Fruit fly (Drosophila melanogaster): ENCODE data around the gene Nhe3.

The Nhe3 gene

dm6 chr2L:6701409-6702199, 17.4 kb upstream of the Nhe3 start:
- TF ChIP-seq EcR (GFP tag; optimal IDR thresholded peaks at IDR 0.05) (no peak), usp (GFP tag; optimal IDR thresholded peaks at IDR 0.05) (no peak), pan (optimal IDR thresholded peaks at IDR 0.05) (no peak), Dll (optimal IDR thresholded peaks at IDR 0.05) (no peak)

dm6 chr2L:6700742-6701141, 16.6 kb upstream of the Nhe3 start:
- no peak for TF ChIP-seq CG8478 (optimal IDR thresholded peaks at IDR 0.05)
- no peak for TF ChIP-seq Dll (optimal IDR thresholded peaks at IDR 0.05)
- TF ChIP-seq usp (GFP tag; optimal IDR thresholded peaks at IDR 0.05) = no peak
- TF ChIP-seq pan (optimal IDR thresholded peaks at IDR 0.05) = no peak
- no peak for TF ChIP-seq EcR (GFP tag; optimal IDR thresholded peaks at IDR 0.05)
- TF ChIP-seq psq (optimal IDR thresholded peaks at IDR 0.05) = no peak

- TF ChIP-seq psq (optimal IDR thresholded peaks at IDR 0.05) (no peak), EcR (GFP tag; optimal IDR thresholded peaks at IDR 0.05) (no peak), Dll (optimal IDR thresholded peaks at IDR 0.05) (no peak), pan (optimal IDR thresholded peaks at IDR 0.05) (no peak), CG8478 (optimal IDR thresholded peaks at IDR 0.05) (no peak), usp (GFP tag; optimal IDR thresholded peaks at IDR 0.05) (no peak)
These were observed 14.2 kb upstream of the Nhe3 start for dm6 chr2L:6698387-6698786.

- no peak for TF ChIP-seq usp (GFP tag; optimal IDR thresholded peaks at IDR 0.05)
- no peak for TF ChIP-seq CG8478 (optimal IDR thresholded peaks at IDR 0.05)
- no peak for TF ChIP-seq pan (optimal IDR thresholded peaks at IDR 0.05)
- TF ChIP-seq Dll (optimal IDR thresholded peaks at IDR 0.05) = no peak
- TF ChIP-seq psq (optimal IDR thresholded peaks at IDR 0.05) = no peak
- no peak for TF ChIP-seq EcR (GFP tag; optimal IDR thresholded peaks at IDR 0.05)
These were observed 12.1 kb upstream of the Nhe3 start for dm6 chr2L:6696229-6696628.

dm6 chr2L:6693794-6694254, 9.7 kb upstream of the Nhe3 start:
- TF ChIP-seq CG8478 (optimal IDR thresholded peaks at IDR 0.05) = no peak
- no peak for TF ChIP-seq pan (optimal IDR thresholded peaks at IDR 0.05)
- no peak for TF ChIP-seq usp (GFP tag; optimal IDR thresholded peaks at IDR 0.05)
- TF ChIP-seq Dll (optimal IDR thresholded peaks at IDR 0.05) = no peak
- no peak for TF ChIP-seq psq (optimal IDR thresholded peaks at IDR 0.05)
- no peak for TF ChIP-seq EcR (GFP tag; optimal IDR thresholded peaks at IDR 0.05)

- no peak for TF ChIP-seq Dll (optimal IDR thresholded peaks at IDR 0.05)
- no peak for TF ChIP-seq CG8478 (optimal IDR thresholded peaks at IDR 0.05)
- no peak for TF ChIP-seq psq (optimal IDR thresholded peaks at IDR 0.05)
- TF ChIP-seq usp (GFP tag; optimal IDR thresholded peaks at IDR 0.05) = no peak
- TF ChIP-seq pan (optimal IDR thresholded peaks at IDR 0.05) = no peak
- TF ChIP-seq EcR (GFP tag; optimal IDR thresholded peaks at IDR 0.05) = no peak
These were observed 7.9 kb upstream of the Nhe3 start for dm6 chr2L:6692048-6692447.

- TF ChIP-seq CG8478 (optimal IDR thresholded peaks at IDR 0.05) (no peak), EcR (GFP tag; optimal IDR thresholded peaks at IDR 0.05) (no peak), usp (GFP tag; optimal IDR thresholded peaks at IDR 0.05) (no peak), Dll (optimal IDR thresholded peaks at IDR 0.05) (no peak), psq (optimal IDR thresholded peaks at IDR 0.05) (no peak), pan (optimal IDR thresholded peaks at IDR 0.05) (no peak)
These were observed 2.4 kb upstream of the Nhe3 start, which contains the start of gene CG11327 for dm6 chr2L:6686612-6687011. CG11327 (minus strand) TSS chr2L:6686712.

- TF ChIP-seq usp (GFP tag; optimal IDR thresholded peaks at IDR 0.05) (no peak), pan (optimal IDR thresholded peaks at IDR 0.05) (no peak), Dll (optimal IDR thresholded peaks at IDR 0.05) (no peak), EcR (GFP tag; optimal IDR thresholded peaks at IDR 0.05) (no peak), CG8478 (optimal IDR thresholded peaks at IDR 0.05) (no peak), psq (optimal IDR thresholded peaks at IDR 0.05) (no peak)
These were observed 1.3 kb downstream of the Nhe3 start for dm6 chr2L:6682909-6683308.

dm6 chr2L:6677453-6677852, 6.7 kb downstream of the Nhe3 start, which contains the start of gene Nse1:
Nse1 (minus strand) TSS chr2L:6677625.
- no peak for TF ChIP-seq psq (optimal IDR thresholded peaks at IDR 0.05)
- no peak for TF ChIP-seq usp (GFP tag; optimal IDR thresholded peaks at IDR 0.05)
- no peak for TF ChIP-seq CG8478 (optimal IDR thresholded peaks at IDR 0.05)
- TF ChIP-seq pan (optimal IDR thresholded peaks at IDR 0.05) = no peak
- no peak for TF ChIP-seq Dll (optimal IDR thresholded peaks at IDR 0.05)
- TF ChIP-seq EcR (GFP tag; optimal IDR thresholded peaks at IDR 0.05) = no peak

- no peak for TF ChIP-seq CG8478 (optimal IDR thresholded peaks at IDR 0.05)
- TF ChIP-seq usp (GFP tag; optimal IDR thresholded peaks at IDR 0.05) = no peak
- TF ChIP-seq EcR (GFP tag; optimal IDR thresholded peaks at IDR 0.05) = no peak
- TF ChIP-seq psq (optimal IDR thresholded peaks at IDR 0.05) = no peak
- TF ChIP-seq Dll (optimal IDR thresholded peaks at IDR 0.05) = no peak
- no peak for TF ChIP-seq pan (optimal IDR thresholded peaks at IDR 0.05)
These were observed 7.6 kb downstream of the Nhe3 start, which contains the start of gene cort for dm6 chr2L:6676535-6676934. cort (minus strand) TSS chr2L:6676635.

dm6 chr2L:6673211-6674012, 10.8 kb downstream of the Nhe3 start, which contains the start of gene Spn27A:
Spn27A (minus strand) TSS chr2L:6673347.
- TF ChIP-seq CG8478 (optimal IDR thresholded peaks at IDR 0.05) = no peak
- no peak for TF ChIP-seq psq (optimal IDR thresholded peaks at IDR 0.05)
- no peak for TF ChIP-seq Dll (optimal IDR thresholded peaks at IDR 0.05)
- no peak for TF ChIP-seq EcR (GFP tag; optimal IDR thresholded peaks at IDR 0.05)
- no peak for TF ChIP-seq pan (optimal IDR thresholded peaks at IDR 0.05)
- TF ChIP-seq usp (GFP tag; optimal IDR thresholded peaks at IDR 0.05) = no peak

- TF ChIP-seq CG8478 (optimal IDR thresholded peaks at IDR 0.05) (no peak), psq (optimal IDR thresholded peaks at IDR 0.05) (no peak), EcR (GFP tag; optimal IDR thresholded peaks at IDR 0.05) (no peak), Dll (optimal IDR thresholded peaks at IDR 0.05) (no peak), pan (optimal IDR thresholded peaks at IDR 0.05) (no peak), usp (GFP tag; optimal IDR thresholded peaks at IDR 0.05) (no peak)
These were observed 12.8 kb downstream of the Nhe3 start for dm6 chr2L:6671409-6671808.
